Worm (Caenorhabditis elegans): ENCODE measurements around the gene T27E9.2.

DNA sequence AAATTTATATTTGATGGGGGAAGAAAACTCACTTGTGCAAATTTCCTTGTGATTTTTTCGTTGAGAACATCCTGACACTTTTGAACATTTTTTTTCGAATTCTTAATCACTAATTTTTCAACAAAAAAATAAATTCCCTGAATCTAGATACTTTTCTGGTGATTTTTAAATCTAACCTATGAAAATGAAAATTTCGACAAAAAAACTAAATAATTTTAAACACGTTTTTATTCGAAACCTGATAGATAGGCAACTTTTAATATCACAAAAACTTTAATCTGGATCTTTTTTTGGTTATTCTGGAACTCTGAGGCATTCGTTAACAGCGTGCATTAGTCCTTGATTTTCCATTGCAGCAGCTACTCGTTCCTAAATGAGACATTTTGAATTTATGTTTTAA is 25.5 kb downstream of the T27E9.2 start, which contains the start of gene F45G2.9:
- TF ChIP-seq med-1 (GFP tag; optimal IDR thresholded peaks at IDR 0.05; ENCODE audit: insufficient read depth) (no peak), cog-1 (tag; optimal IDR thresholded peaks at IDR 0.05) (no peak), tab-1 (GFP tag; IDR thresholded peaks at IDR 0.05) (no peak), flt-1 (GFP tag; IDR thresholded peaks at IDR 0.05) (no peak), ref-1 (GFP tag; conservative IDR thresholded peaks at IDR 0.05) (no peak), klf-2 (GFP tag; conservative IDR thresholded peaks at IDR 0.05) (no peak), ztf-29 (GFP tag; IDR thresholded peaks at IDR 0.05) (no peak)

Data from whole organism, midembryonic.